Worm (Caenorhabditis elegans) whole organism, early embryonic: Measurements from ENCODE around the gene C34E7.3.

Source experiments
- B0310.2 ChIP-seq: sonication (generic microtip); optimal IDR thresholded peaks from 2 replicates; lab custom pipeline; 2016; ENCODE audit warnings: mild to moderate bottlenecking, missing genetic modification characterization, missing compliant biosample characterization
- aly-1 ChIP-seq: sonication (generic microtip); optimal IDR thresholded peaks from 2 replicates; lab custom pipeline; 2016; ENCODE audit warnings: missing genetic modification characterization, missing compliant biosample characterization
- ceh-13 ChIP-seq: fragments of 200-800 bp; sonication (Bioruptor generic); optimal IDR thresholded peaks from 2 replicates; lab custom pipeline; 2018; ENCODE audit warnings: mild to moderate bottlenecking, missing genetic modification characterization, missing compliant biosample characterization
- ets-7 ChIP-seq: sonication (generic microtip); optimal IDR thresholded peaks from 2 replicates; lab custom pipeline; 2016; ENCODE audit warnings: missing genotype, missing genetic modification characterization, missing compliant biosample characterization
- flt-1 ChIP-seq: fragments of 200-800 bp; sonication (Bioruptor generic); IDR thresholded peaks from 2 replicates; pipeline ENCODE4 v1.3.6; 2022; ENCODE audit warnings: missing genetic modification characterization, missing compliant biosample characterization
- hmbx-1 ChIP-seq: sonication (generic microtip); optimal IDR thresholded peaks from 2 replicates; lab custom pipeline; 2016; ENCODE audit warnings: mild to moderate bottlenecking, missing genetic modification characterization, missing compliant biosample characterization
- hmg-4 ChIP-seq: fragments of 200-800 bp; sonication (Bioruptor generic); optimal IDR thresholded peaks from 2 replicates; lab custom pipeline; 2018; ENCODE audit warnings: mild to moderate bottlenecking, missing genetic modification characterization, missing compliant biosample characterization
- pes-1 ChIP-seq: fragments of 200-800 bp; sonication (Bioruptor generic); IDR thresholded peaks from 2 replicates; pipeline ENCODE4 v1.3.6; 2022; ENCODE audit warnings: missing genetic modification reagents, missing genetic modification characterization, missing compliant biosample characterization
- scrt-1 ChIP-seq: fragments of 200-800 bp; sonication (Bioruptor generic); IDR thresholded peaks from 2 replicates; pipeline ENCODE4 v1.3.6; 2022; ENCODE audit warnings: missing genetic modification characterization, missing compliant biosample characterization
- tbx-37 ChIP-seq: fragments of 200-800 bp; sonication (Bioruptor generic); conservative IDR thresholded peaks from 2 replicates; pipeline ENCODE4 v1.3.6; 2022; ENCODE audit warnings: missing genetic modification reagents, missing genetic modification characterization, missing compliant biosample characterization

The C34E7.3 gene

ce11 chrX:12981393-12981792, 51.3 kb downstream of the C34E7.3 start, which contains the start of gene scav-4:
TSS of gene scav-4 (plus strand) at chrX:12981775.
- TF ChIP-seq flt-1 (GFP tag; lab: Robert Waterston, UW) (no peak), scrt-1 (GFP tag; lab: Robert Waterston, UW) (no peak), aly-1 (no peak), B0310.2 (tag; lab: Kevin White, UChicago) (no peak), hmg-4 (GFP tag; lab: Kevin White, UChicago) (no peak), ets-7 (no peak), ceh-13 (GFP tag; lab: Kevin White, UChicago) (no peak), hmbx-1 (tag; lab: Kevin White, UChicago) (no peak), pes-1 (GFP tag; lab: Robert Waterston, UW) (no peak), tbx-37 (GFP tag; lab: Robert Waterston, UW) (no peak)
